Worm (Caenorhabditis elegans) whole organism, L3 larva: ENCODE results near the gene R02F2.6.

Experiments used
- ama-1 ChIP-seq: fragments of 150-350 bp; optimal IDR thresholded peaks from 2 replicates; lab custom pipeline; 2018
- fkh-10 ChIP-seq: sonication (generic microtip); optimal IDR thresholded peaks from 2 replicates; lab custom pipeline; 2017; ENCODE audit warnings: missing biosample characterization, missing genetic modification reagents, missing genetic modification characterization
- lin-15B ChIP-seq: fragments of 150-350 bp; optimal IDR thresholded peaks from 2 replicates; lab custom pipeline; 2014; ENCODE audit warnings: missing biosample characterization, missing genetic modification characterization
- mdl-1 ChIP-seq: fragments of 150-350 bp; optimal IDR thresholded peaks from 2 replicates; lab custom pipeline; 2014; ENCODE audit warnings: missing biosample characterization, missing genetic modification characterization
- nhr-12 ChIP-seq: fragments of 150-350 bp; optimal IDR thresholded peaks from 2 replicates; lab custom pipeline; 2014; ENCODE audit warnings: missing biosample characterization, missing genetic modification characterization
- nhr-76 ChIP-seq: fragments of 150-350 bp; sonication (generic microtip); optimal IDR thresholded peaks from 5 replicates; lab custom pipeline; 2014; ENCODE audit warnings: missing biosample characterization, missing genetic modification characterization
- nhr-77 ChIP-seq: fragments of 150-350 bp; optimal IDR thresholded peaks from 2 replicates; lab custom pipeline; 2014; ENCODE audit warnings: missing biosample characterization, missing genetic modification characterization
- pha-4 ChIP-seq: fragments of 150-350 bp; optimal IDR thresholded peaks from 2 replicates; lab custom pipeline; 2014; ENCODE audit warnings: missing biosample characterization, missing genetic modification reagents, missing genetic modification characterization
- skn-1 ChIP-seq: fragments of 150-350 bp; optimal IDR thresholded peaks from 2 replicates; lab custom pipeline; 2014; ENCODE audit warnings: missing biosample characterization, missing genetic modification characterization
- zag-1 ChIP-seq: fragments of 150-350 bp; optimal IDR thresholded peaks from 2 replicates; lab custom pipeline; 2014; ENCODE audit warnings: missing biosample characterization, missing genetic modification characterization

DNA sequence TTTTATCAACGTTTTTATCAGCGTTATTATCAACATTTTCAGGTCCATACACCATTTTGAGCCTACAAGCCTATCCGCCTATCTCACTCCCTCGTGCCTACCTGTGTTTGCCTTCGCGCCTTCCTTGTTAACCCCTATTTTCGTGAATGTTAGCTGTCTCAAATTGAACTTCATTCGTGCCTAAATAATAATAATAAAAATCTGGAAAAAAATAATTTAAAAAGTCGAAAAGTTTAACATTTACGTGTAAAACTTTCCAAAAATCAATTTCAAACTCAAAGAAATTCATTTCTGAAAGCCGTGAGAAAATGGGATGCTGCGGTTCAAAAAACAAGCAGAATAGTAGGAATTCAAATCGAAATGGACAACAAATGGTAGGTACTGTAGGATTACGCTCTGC lies 713 bp downstream of the R02F2.6 start, which contains the start of gene R02F2.10:
- TF ChIP-seq nhr-12, result no peak
- no peak for TF ChIP-seq nhr-76 (tag; lab: Kevin White, UChicago)
- TF ChIP-seq skn-1 (tag; lab: Kevin White, UChicago), result no peak
- no peak for TF ChIP-seq fkh-10 (GFP tag; lab: Kevin White, UChicago)
- TF ChIP-seq mdl-1, result no peak
- no peak for TF ChIP-seq zag-1
- TF ChIP-seq pha-4 (tag; lab: Kevin White, UChicago), result no peak
- TF ChIP-seq ama-1 (lab: Kevin White, UChicago), result no peak
- TF ChIP-seq lin-15B, result no peak
- TF ChIP-seq nhr-77, result no peak
